Fruit fly (Drosophila melanogaster): Measurements from ENCODE around the gene Syt14.

DNA sequence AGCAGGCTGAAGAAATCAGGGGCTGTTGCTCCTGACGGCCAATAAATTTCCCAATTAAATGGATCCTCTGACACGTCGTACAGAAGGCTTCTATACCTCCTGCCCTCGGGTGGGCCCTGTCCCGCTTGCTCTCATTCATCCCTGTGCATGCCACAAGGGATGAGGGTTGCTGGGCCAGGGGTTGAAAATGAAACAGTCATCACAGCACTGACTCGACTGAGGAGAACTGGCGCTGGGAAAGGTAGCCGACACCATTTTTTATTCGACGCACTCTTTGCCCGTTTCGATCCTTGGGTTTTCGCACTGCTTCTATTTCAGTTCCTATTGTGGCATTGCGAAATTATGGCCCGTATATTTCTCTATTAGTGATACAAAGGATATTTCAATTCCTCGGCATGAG lies 22.3 kb upstream of the Syt14 start:
- TF ChIP-seq pan (optimal IDR thresholded peaks at IDR 0.05) (no peak), EcR (GFP tag; optimal IDR thresholded peaks at IDR 0.05) (no peak), psq (optimal IDR thresholded peaks at IDR 0.05) (no peak), CG8478 (optimal IDR thresholded peaks at IDR 0.05) (no peak), Dll (optimal IDR thresholded peaks at IDR 0.05) (no peak)
